Worm (Caenorhabditis elegans) whole organism, young adult: ENCODE measurements around the gene ZK795.2.

ENCODE experiments used
- F55B11.4 ChIP-seq: sonication (generic microtip); optimal IDR thresholded peaks from 2 replicates; lab custom pipeline; 2016; ENCODE audit warnings: missing compliant biosample characterization, missing genetic modification characterization, borderline replicate concordance; ENCODE audit not compliant: insufficient read depth
- aptf-2 ChIP-seq: fragments of 200-800 bp; sonication (Bioruptor generic); conservative IDR thresholded peaks from 2 replicates; pipeline ENCODE4 v1.3.6; 2022; ENCODE audit warnings: missing genetic modification reagents, missing genetic modification characterization, missing compliant biosample characterization
- nfya-1 ChIP-seq: sonication (generic microtip); optimal IDR thresholded peaks from 2 replicates; lab custom pipeline; 2017; ENCODE audit warnings: antibody characterized with exemption, missing compliant biosample characterization, missing genetic modification characterization, borderline replicate concordance; ENCODE audit not compliant: insufficient read depth
- nhr-90 ChIP-seq: sonication (generic microtip); optimal IDR thresholded peaks from 2 replicates; lab custom pipeline; 2016; ENCODE audit warnings: missing genotype, mild to moderate bottlenecking, missing genetic modification characterization, missing compliant biosample characterization

- TF ChIP-seq aptf-2 (no peak), nfya-1 (no peak), nhr-90 (no peak), F55B11.4 (tag; lab: Kevin White, UChicago) (no peak)
These were observed 31.6 kb upstream of the ZK795.2 start, which contains the start of gene cul-6 for ce11 chrIV:12590373-12590772.
